Fruit fly (Drosophila melanogaster): ENCODE data around the gene CG6244.

Gene CG6244

dm6 chr3L:15768947-15769389 is 39.2 kb upstream of the CG6244 start (continued):
- TF ChIP-seq CG4854 (GFP tag; optimal IDR thresholded peaks at IDR 0.05), result peak; percentile 47
- TF ChIP-seq CG18599 (GFP tag; optimal IDR thresholded peaks at IDR 0.05), result peak; percentile 74
- TF ChIP-seq sr (GFP tag; IDR thresholded peaks at IDR 0.05), result no peak
- no peak for TF ChIP-seq CG6175 (GFP tag; IDR thresholded peaks at IDR 0.05)
- no peak for TF ChIP-seq Stat92E (GFP tag; optimal IDR thresholded peaks at IDR 0.05)
- TF ChIP-seq kay (GFP tag; optimal IDR thresholded peaks at IDR 0.05), result no peak
- TF ChIP-seq CG6254 (GFP tag; optimal IDR thresholded peaks at IDR 0.05), result peak; percentile 77
- TF ChIP-seq trem (tag; optimal IDR thresholded peaks at IDR 0.05), result peak; percentile 71
- no peak; the same call in 2 of the 3 replicates for TF ChIP-seq ken (GFP tag; IDR thresholded peaks at IDR 0.05)
- TF ChIP-seq nmo (GFP tag; optimal IDR thresholded peaks at IDR 0.05), result peak; percentile 84
- no peak for TF ChIP-seq CG11247 (GFP tag; IDR thresholded peaks at IDR 0.05)
- TF ChIP-seq Ssrp (tag; optimal IDR thresholded peaks at IDR 0.05), result peak; percentile 85
- no peak for TF ChIP-seq CG12236 (GFP tag; optimal IDR thresholded peaks at IDR 0.05)
- peak; percentile 42 for TF ChIP-seq CG18764 (GFP tag; optimal IDR thresholded peaks at IDR 0.05)
- no peak for TF ChIP-seq CG12744 (GFP tag; optimal IDR thresholded peaks at IDR 0.05)
- TF ChIP-seq cad (GFP tag; optimal IDR thresholded peaks at IDR 0.05), result no peak
- TF ChIP-seq CG11093 (GFP tag; IDR thresholded peaks at IDR 0.05), result no peak
- no peak for TF ChIP-seq run (tag; optimal IDR thresholded peaks at IDR 0.05)
- no peak for TF ChIP-seq D19B (GFP tag; optimal IDR thresholded peaks at IDR 0.05)
- TF ChIP-seq CG33213 (GFP tag; optimal IDR thresholded peaks at IDR 0.05), result no peak
- TF ChIP-seq ewg (GFP tag; optimal IDR thresholded peaks at IDR 0.05), result peak; percentile 47
- TF ChIP-seq aop (GFP tag; IDR thresholded peaks at IDR 0.05), result no peak
- no peak for TF ChIP-seq CG8478 (optimal IDR thresholded peaks at IDR 0.05)
- peak; percentile 19; the same call in 1 of the 3 replicates for TF ChIP-seq ci (GFP tag; IDR thresholded peaks at IDR 0.05)
- TF ChIP-seq ems (GFP tag; optimal IDR thresholded peaks at IDR 0.05), result no peak
- no peak for TF ChIP-seq dan (GFP tag; IDR thresholded peaks at IDR 0.05)
- TF ChIP-seq Hr51 (GFP tag; optimal IDR thresholded peaks at IDR 0.05), result peak in 1 of 2 experiments; percentile 64
- peak; percentile 47 for TF ChIP-seq CG10431 (GFP tag; optimal IDR thresholded peaks at IDR 0.05)
- peak; percentile 78 for TF ChIP-seq Spps (tag; optimal IDR thresholded peaks at IDR 0.05)
- no peak for TF ChIP-seq unc-4 (GFP tag; IDR thresholded peaks at IDR 0.05; ENCODE audit: partially characterized antibody)
- TF ChIP-seq CG18476 (GFP tag; optimal IDR thresholded peaks at IDR 0.05), result peak; percentile 53
- peak; percentile 17 for TF ChIP-seq NfI (GFP tag; optimal IDR thresholded peaks at IDR 0.05)
- no peak for TF ChIP-seq Tbp (GFP tag; optimal IDR thresholded peaks at IDR 0.05)
- TF ChIP-seq her (GFP tag; optimal IDR thresholded peaks at IDR 0.05), result no peak
- TF ChIP-seq Hr78 (GFP tag; optimal IDR thresholded peaks at IDR 0.05), result peak in 1 of 2 experiments; percentile 28
- peak; percentile 77 for TF ChIP-seq CG4424 (GFP tag; optimal IDR thresholded peaks at IDR 0.05)
- no peak for TF ChIP-seq CG31388 (GFP tag; optimal IDR thresholded peaks at IDR 0.05)
- TF ChIP-seq Lim3 (GFP tag; IDR thresholded peaks at IDR 0.05), result no peak
- TF ChIP-seq shn (GFP tag; optimal IDR thresholded peaks at IDR 0.05), result no peak
- peak; percentile 75 for TF ChIP-seq CG2678 (tag; optimal IDR thresholded peaks at IDR 0.05)
- no peak for TF ChIP-seq CG16813 (GFP tag; IDR thresholded peaks at IDR 0.05; ENCODE audit: partially characterized antibody)
- TF ChIP-seq CG7271 (tag; optimal IDR thresholded peaks at IDR 0.05), result peak; percentile 30
- peak; percentile 79 for TF ChIP-seq fd96Cb (tag; optimal IDR thresholded peaks at IDR 0.05)
- no peak for TF ChIP-seq Neu2 (GFP tag; optimal IDR thresholded peaks at IDR 0.05; ENCODE audit: borderline replicate concordance)
- peak; percentile 83 for TF ChIP-seq CG8924 (tag; optimal IDR thresholded peaks at IDR 0.05)
- peak; percentile 15 for TF ChIP-seq CG17802 (tag; optimal IDR thresholded peaks at IDR 0.05)
- TF ChIP-seq peb (GFP tag; IDR thresholded peaks at IDR 0.05), result 0 out of 2 replicates have a peak, but pooled peaks have one; percentile 22
- TF ChIP-seq dpn (GFP tag; optimal IDR thresholded peaks at IDR 0.05), result peak in 1 of 2 experiments; percentile 48
- TF ChIP-seq YL-1 (GFP tag; optimal IDR thresholded peaks at IDR 0.05), result no peak
- TF ChIP-seq z (GFP tag; IDR thresholded peaks at IDR 0.05), result no peak
- TF ChIP-seq CG15696 (tag; optimal IDR thresholded peaks at IDR 0.05), result peak; percentile 71

Data from whole organism, embryonic.